Fruit fly (Drosophila melanogaster) whole organism, embryonic: Measurements from ENCODE around the gene Sld5.

Experiments used
- CG10274 ChIP-seq: fragments of 200-800 bp; sonication (Bioruptor generic); optimal IDR thresholded peaks from 3 replicates; lab custom pipeline; 2017; ENCODE audit warnings: missing biosample characterization, mild to moderate bottlenecking, missing genetic modification characterization
- CG18262 ChIP-seq: fragments of 200-800 bp; optimal IDR thresholded peaks from 3 replicates; lab custom pipeline; 2019; ENCODE audit warnings: missing biosample characterization, mild to moderate bottlenecking, missing genetic modification characterization, moderate library complexity
- CG2116 ChIP-seq: fragments of 200-800 bp; sonication (Bioruptor generic); optimal IDR thresholded peaks from 3 replicates; lab custom pipeline; 2018; ENCODE audit warnings: missing biosample characterization, mild to moderate bottlenecking, missing genetic modification characterization
- CG4707 ChIP-seq: fragments of 200-800 bp; sonication (Bioruptor generic); optimal IDR thresholded peaks from 2 replicates; lab custom pipeline; 2018; ENCODE audit warnings: missing biosample characterization, mild to moderate bottlenecking, missing genetic modification characterization, moderate library complexity
- CG6765 ChIP-seq: fragments of 200-800 bp; sonication (Bioruptor generic); optimal IDR thresholded peaks from 3 replicates; lab custom pipeline; 2017; ENCODE audit warnings: missing biosample characterization, mild to moderate bottlenecking, missing genetic modification characterization
- Dbx ChIP-seq: fragments of 200-800 bp; sonication (Bioruptor generic); IDR thresholded peaks from 3 replicates; pipeline ENCODE4 v1.3.6; 2022; ENCODE audit warnings: missing biosample characterization, missing genetic modification characterization
- Hr51 ChIP-seq, 2 experiments: fragments of 200-800 bp; sonication (Bioruptor generic); optimal IDR thresholded peaks; 2 replicates in 1 of 2; 3 replicates in 1 of 2; lab custom pipeline; 2016 to 2018; ENCODE audit warnings: missing biosample characterization in 2 of 2, missing genetic modification characterization in 2 of 2, mild to moderate bottlenecking in 1 of 2, moderate library complexity in 1 of 2
- MBD-R2 ChIP-seq: fragments of 200-800 bp; sonication (Bioruptor generic); IDR thresholded peaks from 2 replicates; pipeline ENCODE4 v1.3.6; 2022; ENCODE audit warnings: missing biosample characterization, missing genetic modification characterization
- Neu2 ChIP-seq: fragments of 200-800 bp; sonication (Bioruptor generic); optimal IDR thresholded peaks from 3 replicates; lab custom pipeline; 2016; ENCODE audit warnings: missing biosample characterization, missing genetic modification characterization, borderline replicate concordance
- dm ChIP-seq: fragments of 200-800 bp; sonication (Bioruptor generic); optimal IDR thresholded peaks from 3 replicates; lab custom pipeline; 2016; ENCODE audit warnings: missing biosample characterization, missing genetic modification characterization
- kay ChIP-seq: fragments of 200-800 bp; sonication (Bioruptor generic); optimal IDR thresholded peaks from 2 replicates; lab custom pipeline; 2016; ENCODE audit warnings: missing biosample characterization, missing genetic modification characterization
- slp2 ChIP-seq: fragments of 200-800 bp; sonication (Bioruptor generic); optimal IDR thresholded peaks from 2 replicates; lab custom pipeline; 2016; ENCODE audit warnings: missing biosample characterization, missing genetic modification characterization
- usp ChIP-seq: fragments of >200 bp; optimal IDR thresholded peaks from 2 replicates; lab custom pipeline; 2017; ENCODE audit warnings: missing biosample characterization, missing genetic modification characterization
- vnd ChIP-seq: fragments of 200-800 bp; sonication (Bioruptor generic); IDR thresholded peaks from 3 replicates; pipeline ENCODE4 v1.3.6; 2022; ENCODE audit warnings: missing biosample characterization, missing genetic modification characterization; ENCODE audit not compliant: partially characterized antibody

- TF ChIP-seq Hr51 (GFP tag; optimal IDR thresholded peaks at IDR 0.05; lab: Kevin White, UChicago) (no peak), CG2116 (no peak), vnd (GFP tag; lab: Robert Waterston, UW) (no peak), usp (GFP tag; lab: Kevin White, UChicago) (no peak), CG10274 (GFP tag; lab: Kevin White, UChicago) (no peak), CG6765 (GFP tag; lab: Kevin White, UChicago) (no peak), Neu2 (GFP tag; lab: Kevin White, UChicago) (no peak), CG18262 (no peak), Dbx (no peak), dm (no peak), kay (GFP tag; lab: Kevin White, UChicago) (no peak), MBD-R2 (GFP tag; lab: Robert Waterston, UW) (no peak), CG4707 (no peak), slp2 (no peak)
These were observed 45.7 kb downstream of the Sld5 start for dm6 chr3R:26010628-26011027.
